Worm (Caenorhabditis elegans) whole organism, late embryonic: ENCODE results near the gene try-14.

ENCODE experiments used
- T23F11.4 ChIP-seq: fragments of 200-800 bp; sonication (Bioruptor generic); optimal IDR thresholded peaks from 2 replicates; lab custom pipeline; 2018; ENCODE audit warnings: mild to moderate bottlenecking, missing genetic modification characterization, missing compliant biosample characterization
- ama-1 ChIP-seq: fragments of 150-350 bp; optimal IDR thresholded peaks from 2 replicates; lab custom pipeline; 2014
- ceh-9 ChIP-seq: sonication (generic microtip); optimal IDR thresholded peaks from 2 replicates; lab custom pipeline; 2016; ENCODE audit warnings: mild to moderate bottlenecking, missing genetic modification characterization, inconsistent platforms, missing compliant biosample characterization
- elt-2 ChIP-seq: sonication (generic microtip); optimal IDR thresholded peaks from 2 replicates; lab custom pipeline; 2016; ENCODE audit warnings: missing genetic modification reagents, missing genetic modification characterization, missing compliant biosample characterization
- nhr-11 ChIP-seq: fragments of 150-350 bp; optimal IDR thresholded peaks from 2 replicates; lab custom pipeline; 2014; ENCODE audit warnings: missing biosample characterization, missing genetic modification characterization
- pha-4 ChIP-seq: fragments of 150-350 bp; optimal IDR thresholded peaks from 2 replicates; lab custom pipeline; 2018; ENCODE audit warnings: missing biosample characterization, missing genetic modification reagents, missing genetic modification characterization
- unc-55 ChIP-seq: sonication (generic microtip); optimal IDR thresholded peaks from 2 replicates; lab custom pipeline; 2017; ENCODE audit warnings: missing biosample characterization, missing genetic modification reagents, missing genetic modification characterization

DNA sequence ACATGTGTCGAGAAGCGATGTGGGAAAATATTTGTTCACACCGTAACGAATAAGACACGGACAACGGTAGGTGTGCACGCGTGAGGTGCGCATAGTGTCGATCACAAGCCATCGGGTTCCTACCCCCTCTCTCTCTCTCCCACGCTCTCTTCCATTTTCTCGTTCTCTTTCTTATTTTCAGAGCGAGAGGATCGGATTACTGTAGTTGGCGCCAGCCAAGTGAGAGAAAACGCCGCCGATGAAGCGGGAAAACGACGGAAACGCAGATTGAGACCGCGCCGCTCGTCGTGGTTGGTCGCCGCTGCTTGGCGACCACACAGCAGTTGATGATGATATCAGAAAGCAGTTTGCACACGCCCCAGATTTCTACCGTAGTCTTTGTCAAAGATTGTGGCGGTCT is 31.0 kb downstream of the try-14 start:
- TF ChIP-seq unc-55 (GFP tag; lab: Kevin White, UChicago), result no peak
- TF ChIP-seq ama-1 (lab: Kevin White, UChicago), result no peak
- no peak for TF ChIP-seq T23F11.4 (GFP tag; lab: Kevin White, UChicago)
- TF ChIP-seq pha-4, result no peak
- TF ChIP-seq ceh-9 (tag; lab: Kevin White, UChicago), result no peak
- no peak for TF ChIP-seq elt-2
- TF ChIP-seq nhr-11 (tag; lab: Kevin White, UChicago), result no peak
